Worm (Caenorhabditis elegans) whole organism, L2 larva: Measurements from ENCODE around the gene sip-1.

Source experiments
- F13H6.1 ChIP-seq: sonication (generic microtip); optimal IDR thresholded peaks from 2 replicates; lab custom pipeline; 2016; ENCODE audit warnings: missing genetic modification characterization, missing compliant biosample characterization
- R02D3.7 ChIP-seq: fragments of 150-350 bp; optimal IDR thresholded peaks from 2 replicates; lab custom pipeline; 2014; ENCODE audit warnings: missing biosample characterization, missing genetic modification characterization
- Y55F3AM.14 ChIP-seq: fragments of 200-800 bp; sonication (Bioruptor generic); optimal IDR thresholded peaks from 2 replicates; lab custom pipeline; 2018; ENCODE audit warnings: mild to moderate bottlenecking, missing genetic modification characterization, missing compliant biosample characterization
- ZK546.5 ChIP-seq: sonication (generic microtip); optimal IDR thresholded peaks from 2 replicates; lab custom pipeline; 2017; ENCODE audit warnings: missing biosample characterization, missing genetic modification characterization
- ama-1 ChIP-seq: fragments of 150-350 bp; optimal IDR thresholded peaks from 2 replicates; lab custom pipeline; 2018; ENCODE audit warnings: inconsistent platforms
- blmp-1 ChIP-seq: sonication (generic microtip); optimal IDR thresholded peaks from 2 replicates; lab custom pipeline; 2017; ENCODE audit warnings: missing genetic modification characterization, mild to moderate bottlenecking, missing compliant biosample characterization, antibody characterized with exemption, moderate library complexity; ENCODE audit not compliant: insufficient read depth
- ceh-16 ChIP-seq: fragments of 150-350 bp; optimal IDR thresholded peaks from 2 replicates; lab custom pipeline; 2014; ENCODE audit warnings: missing biosample characterization, missing genetic modification characterization
- ceh-82 ChIP-seq: fragments of 150-350 bp; optimal IDR thresholded peaks from 2 replicates; lab custom pipeline; 2014; ENCODE audit warnings: missing biosample characterization, missing genetic modification characterization
- crh-2 ChIP-seq: sonication (generic microtip); optimal IDR thresholded peaks from 2 replicates; lab custom pipeline; 2017; ENCODE audit warnings: missing biosample characterization, missing genetic modification characterization
- elt-1 ChIP-seq: fragments of 150-350 bp; optimal IDR thresholded peaks from 2 replicates; lab custom pipeline; 2014; ENCODE audit warnings: missing biosample characterization, missing genetic modification characterization
- fos-1 ChIP-seq: fragments of 150-350 bp; optimal IDR thresholded peaks from 2 replicates; lab custom pipeline; 2014; ENCODE audit warnings: missing biosample characterization, missing genetic modification characterization
- gmeb-1 ChIP-seq: fragments of 150-350 bp; optimal IDR thresholded peaks from 2 replicates; lab custom pipeline; 2014; ENCODE audit warnings: missing biosample characterization, missing genetic modification characterization
- lin-11 ChIP-seq: fragments of 150-350 bp; sonication (generic microtip); optimal IDR thresholded peaks from 2 replicates; lab custom pipeline; 2014; ENCODE audit warnings: missing biosample characterization, missing genetic modification characterization, inconsistent platforms, mixed read lengths
- lin-13 ChIP-seq: fragments of 150-350 bp; optimal IDR thresholded peaks from 2 replicates; lab custom pipeline; 2014; ENCODE audit warnings: missing biosample characterization, missing genetic modification reagents, missing genetic modification characterization
- lin-39 ChIP-seq: fragments of 150-350 bp; optimal IDR thresholded peaks from 2 replicates; lab custom pipeline; 2014; ENCODE audit warnings: missing biosample characterization, missing genetic modification reagents, missing genetic modification characterization
- lsy-2 ChIP-seq, 2 experiments: fragments of 150-350 bp in 1 of 2; sonication (generic microtip) in 1 of 2; optimal IDR thresholded peaks; 2 replicates each; lab custom pipeline; 2014 to 2017; ENCODE audit warnings: missing biosample characterization in 2 of 2, missing genetic modification characterization in 2 of 2
- mab-5 ChIP-seq: fragments of 150-350 bp; optimal IDR thresholded peaks from 2 replicates; lab custom pipeline; 2014; ENCODE audit warnings: missing biosample characterization, missing genetic modification characterization
- mdl-1 ChIP-seq, 2 experiments: fragments of 150-350 bp in 1 of 2; sonication (generic microtip) in 1 of 2; optimal IDR thresholded peaks; 2 replicates each; lab custom pipeline; 2017; ENCODE audit warnings: missing biosample characterization in 2 of 2, missing genetic modification characterization in 2 of 2
- nhr-10 ChIP-seq: sonication (generic microtip); optimal IDR thresholded peaks from 2 replicates; lab custom pipeline; 2017; ENCODE audit warnings: missing biosample characterization, missing genetic modification characterization
- nhr-11 ChIP-seq: fragments of 150-350 bp; optimal IDR thresholded peaks from 2 replicates; lab custom pipeline; 2014; ENCODE audit warnings: missing biosample characterization, missing genetic modification characterization
- nhr-129 ChIP-seq: fragments of 150-350 bp; optimal IDR thresholded peaks from 2 replicates; lab custom pipeline; 2014; ENCODE audit warnings: missing biosample characterization, missing genetic modification characterization
- nhr-21 ChIP-seq: fragments of 150-350 bp; optimal IDR thresholded peaks from 2 replicates; lab custom pipeline; 2014; ENCODE audit warnings: missing biosample characterization, missing genetic modification characterization
- nhr-23 ChIP-seq: fragments of 150-350 bp; optimal IDR thresholded peaks from 2 replicates; lab custom pipeline; 2014; ENCODE audit warnings: missing biosample characterization, missing genetic modification reagents, missing genetic modification characterization
- nhr-237 ChIP-seq: fragments of 150-350 bp; optimal IDR thresholded peaks from 2 replicates; lab custom pipeline; 2014; ENCODE audit warnings: missing biosample characterization, missing genetic modification characterization
- nhr-25 ChIP-seq: fragments of 150-350 bp; sonication (generic microtip); optimal IDR thresholded peaks from 3 replicates; lab custom pipeline; 2014; ENCODE audit warnings: missing biosample characterization, missing genetic modification characterization
- peb-1 ChIP-seq: fragments of 150-350 bp; optimal IDR thresholded peaks from 2 replicates; lab custom pipeline; 2014; ENCODE audit warnings: missing biosample characterization, missing genetic modification characterization
- sem-4 ChIP-seq: fragments of 150-350 bp; optimal IDR thresholded peaks from 2 replicates; lab custom pipeline; 2014; ENCODE audit warnings: missing biosample characterization, missing genetic modification reagents, missing genetic modification characterization
- skn-1 ChIP-seq: sonication (generic microtip); optimal IDR thresholded peaks from 2 replicates; lab custom pipeline; 2017; ENCODE audit warnings: missing biosample characterization, missing genetic modification characterization
- sma-3 ChIP-seq: sonication (generic microtip); optimal IDR thresholded peaks from 2 replicates; lab custom pipeline; 2016; ENCODE audit warnings: missing genetic modification reagents, missing genetic modification characterization, missing compliant biosample characterization
- sma-9 ChIP-seq, 2 experiments: fragments of 150-350 bp in 1 of 2; sonication (generic microtip) in 1 of 2; optimal IDR thresholded peaks; 2 replicates each; lab custom pipeline; 2014 to 2016; ENCODE audit warnings: missing genetic modification characterization in 2 of 2, mild to moderate bottlenecking in 1 of 2, missing biosample characterization in 1 of 2, missing compliant biosample characterization in 1 of 2, missing genetic modification reagents in 1 of 2, moderate library complexity in 1 of 2
- snpc-4 ChIP-seq: fragments of 150-350 bp; optimal IDR thresholded peaks from 2 replicates; lab custom pipeline; 2014; ENCODE audit warnings: missing biosample characterization, missing genetic modification characterization
- unc-39 ChIP-seq: fragments of 150-350 bp; optimal IDR thresholded peaks from 2 replicates; lab custom pipeline; 2014; ENCODE audit warnings: missing biosample characterization, missing genetic modification characterization
- unc-55 ChIP-seq: fragments of 150-350 bp; sonication (generic microtip); optimal IDR thresholded peaks from 3 replicates; lab custom pipeline; 2014; ENCODE audit warnings: missing biosample characterization, missing genetic modification reagents, missing genetic modification characterization
- ztf-11 ChIP-seq: sonication (generic microtip); optimal IDR thresholded peaks from 2 replicates; lab custom pipeline; 2017; ENCODE audit warnings: missing biosample characterization, missing genetic modification characterization
- ztf-4 ChIP-seq: fragments of 150-350 bp; optimal IDR thresholded peaks from 2 replicates; lab custom pipeline; 2014; ENCODE audit warnings: missing biosample characterization, missing genetic modification characterization

The sip-1 gene

DNA sequence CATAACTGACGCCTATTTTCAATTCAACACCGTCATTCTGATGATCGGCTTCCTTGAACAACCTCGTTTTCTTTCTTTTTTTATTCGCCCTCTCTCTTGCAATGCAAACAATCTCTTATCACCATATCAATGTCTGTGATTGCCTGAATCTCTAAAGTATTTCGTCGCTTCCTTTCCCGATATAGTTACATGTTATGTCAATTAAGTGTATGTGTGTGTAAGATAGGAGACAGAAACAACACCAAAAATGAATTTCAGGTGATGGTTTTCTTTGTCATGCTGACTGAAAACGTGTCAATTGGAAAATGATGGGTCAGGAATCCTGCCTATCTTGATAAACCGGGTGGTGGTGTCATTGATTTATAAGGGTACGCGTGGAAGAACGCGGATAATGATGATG is 26.7 kb upstream of the sip-1 start:
- TF ChIP-seq nhr-129 (tag; lab: Kevin White, UChicago) (peak; percentile 75), blmp-1 (tag; lab: Kevin White, UChicago) (peak; percentile 6), nhr-25 (tag; lab: Kevin White, UChicago) (peak; percentile 27), nhr-21 (tag; lab: Kevin White, UChicago) (peak; percentile 67), fos-1 (peak; percentile 96), elt-1 (tag; lab: Kevin White, UChicago) (no peak), peb-1 (tag; lab: Kevin White, UChicago) (no peak), nhr-10 (tag; lab: Kevin White, UChicago) (no peak), F13H6.1 (tag; lab: Kevin White, UChicago) (peak; percentile 19), crh-2 (tag; lab: Kevin White, UChicago) (peak; percentile 86), gmeb-1 (peak; percentile 57), sma-3 (GFP tag; lab: Kevin White, UChicago) (peak; percentile 55), sma-9 (GFP tag; optimal IDR thresholded peaks at IDR 0.05; lab: Kevin White, UChicago) (peak; percentile 67), sma-9 (tag; optimal IDR thresholded peaks at IDR 0.05; lab: Kevin White, UChicago) (no peak)

DNA sequence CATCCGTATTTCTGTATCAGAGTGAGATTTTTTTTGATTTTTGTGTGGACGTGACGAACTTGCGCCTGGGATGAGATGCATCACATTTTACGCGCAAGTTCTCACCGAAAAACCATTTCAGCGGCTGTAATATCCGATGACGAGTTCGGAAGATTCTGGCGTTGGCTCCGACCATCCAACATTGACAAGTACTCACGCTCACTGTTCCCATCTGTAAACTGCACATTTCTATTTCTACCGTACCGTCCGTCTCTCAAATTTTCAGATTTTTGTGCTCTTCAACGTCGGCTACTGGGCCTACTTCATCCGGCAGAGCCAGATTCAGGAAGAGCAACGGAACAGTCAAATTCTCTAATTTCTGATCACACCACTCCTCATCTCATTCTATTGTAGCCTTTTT is 20.8 kb upstream of the sip-1 start:
- TF ChIP-seq sem-4 (no peak), R02D3.7 (tag; lab: Kevin White, UChicago) (no peak), snpc-4 (tag; lab: Kevin White, UChicago) (no peak), Y55F3AM.14 (GFP tag; lab: Kevin White, UChicago) (no peak), unc-55 (GFP tag; lab: Kevin White, UChicago) (no peak), lin-39 (tag; lab: Kevin White, UChicago) (no peak), nhr-23 (tag; lab: Kevin White, UChicago) (no peak), blmp-1 (tag; lab: Kevin White, UChicago) (no peak), nhr-11 (tag; lab: Kevin White, UChicago) (no peak), lin-13 (no peak)

DNA sequence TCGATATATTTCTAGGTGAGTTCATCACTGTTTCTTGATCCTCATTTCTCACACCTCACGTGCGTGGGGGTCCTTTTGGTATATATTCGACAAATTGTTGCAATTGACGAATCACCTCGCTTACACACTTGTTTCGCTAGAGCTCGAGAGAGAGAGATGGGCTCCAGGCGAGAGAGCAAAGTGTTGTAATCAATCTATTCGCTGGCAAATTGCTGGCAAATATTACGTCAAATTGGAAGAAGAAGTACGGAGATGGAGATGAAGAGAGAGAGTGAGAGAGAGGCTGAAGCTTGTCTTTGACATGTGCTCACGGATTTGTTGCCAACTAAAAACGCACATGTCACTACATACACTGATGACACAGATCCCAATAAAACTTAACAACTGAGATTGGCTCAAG is 19.3 kb upstream of the sip-1 start:
- TF ChIP-seq sma-9 (GFP tag; optimal IDR thresholded peaks at IDR 0.05; lab: Kevin White, UChicago) (no peak), sma-9 (tag; optimal IDR thresholded peaks at IDR 0.05; lab: Kevin White, UChicago) (no peak), lin-39 (tag; lab: Kevin White, UChicago) (no peak), sem-4 (no peak), nhr-10 (tag; lab: Kevin White, UChicago) (no peak), Y55F3AM.14 (GFP tag; lab: Kevin White, UChicago) (no peak), ama-1 (lab: Kevin White, UChicago) (no peak), nhr-129 (tag; lab: Kevin White, UChicago) (peak; percentile 72), F13H6.1 (tag; lab: Kevin White, UChicago) (peak; percentile 31), blmp-1 (tag; lab: Kevin White, UChicago) (no peak), mdl-1 (tag; optimal IDR thresholded peaks at IDR 0.05; lab: Kevin White, UChicago) (no peak), fos-1 (no peak), ztf-4 (tag; lab: Kevin White, UChicago) (peak; percentile 30), lin-11 (tag; lab: Kevin White, UChicago) (no peak), ceh-82 (no peak), unc-39 (tag; lab: Kevin White, UChicago) (no peak), skn-1 (tag; lab: Kevin White, UChicago) (no peak), elt-1 (tag; lab: Kevin White, UChicago) (no peak), nhr-237 (no peak), nhr-23 (tag; lab: Kevin White, UChicago) (no peak), lsy-2 (tag; optimal IDR thresholded peaks at IDR 0.05; lab: Kevin White, UChicago) (peak in 1 of 2 experiments; percentile 45), nhr-25 (tag; lab: Kevin White, UChicago) (no peak)

DNA sequence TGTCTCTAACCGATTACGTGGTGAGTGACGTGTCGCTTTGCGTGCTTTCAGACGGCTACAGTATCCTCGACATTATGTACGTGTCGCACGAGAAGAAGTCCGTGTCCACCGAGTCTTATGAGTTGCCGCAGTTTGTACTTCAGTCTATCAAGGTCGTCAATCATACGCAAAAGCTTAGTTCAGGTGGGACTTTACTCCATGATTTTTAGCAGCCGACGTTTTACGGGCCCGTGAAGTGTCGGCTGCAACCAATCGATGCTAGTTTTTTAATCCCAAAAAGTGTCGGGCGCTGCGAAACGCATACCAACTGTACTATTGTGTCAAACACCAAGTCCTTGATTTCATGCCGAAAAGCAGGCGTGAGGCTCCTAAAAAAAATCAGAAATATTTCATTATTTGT is 18.2 kb upstream of the sip-1 start:
- TF ChIP-seq snpc-4 (tag; lab: Kevin White, UChicago) (peak; percentile 35), ceh-16 (tag; lab: Kevin White, UChicago) (no peak)

DNA sequence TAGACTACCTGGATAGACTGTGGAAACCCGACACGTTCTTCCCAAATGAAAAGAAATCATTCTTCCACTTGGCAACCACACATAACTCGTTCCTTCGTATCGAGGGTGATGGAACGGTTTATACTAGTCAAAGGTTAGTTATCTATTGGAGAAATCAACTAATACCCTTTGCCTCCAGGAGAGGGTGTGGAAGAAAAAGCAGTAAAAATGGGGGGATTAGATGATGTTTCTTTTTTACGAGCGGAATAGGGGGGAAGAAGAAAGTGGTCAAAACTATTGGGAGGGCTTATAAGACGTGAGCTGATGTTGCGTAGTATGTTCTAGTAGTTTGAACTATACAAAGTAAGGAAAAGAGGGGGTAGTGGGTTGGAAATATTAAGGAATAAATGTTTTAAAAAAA is 16.4 kb upstream of the sip-1 start:
- peak; percentile 72 for TF ChIP-seq mab-5 (tag; lab: Kevin White, UChicago)
- TF ChIP-seq unc-55 (GFP tag; lab: Kevin White, UChicago) = peak; percentile 75
- TF ChIP-seq ZK546.5 = no peak
- no peak for TF ChIP-seq skn-1 (tag; lab: Kevin White, UChicago)
- TF ChIP-seq ztf-11 (tag; lab: Kevin White, UChicago) = no peak
- TF ChIP-seq lin-39 (tag; lab: Kevin White, UChicago) = no peak
- TF ChIP-seq lsy-2 (tag; optimal IDR thresholded peaks at IDR 0.05; lab: Kevin White, UChicago) = no peak
- TF ChIP-seq, all 48 proteins: peak for 2
